Fruit fly (Drosophila melanogaster) whole organism, embryonic: Measurements from ENCODE around the gene Hpd.
A peak's percentile ranks its signal among the peaks of the same experiment; 100 is the strongest.

ENCODE experiments used
- Ada2b ChIP-seq: fragments of 200-800 bp; sonication (Bioruptor generic); IDR thresholded peaks from 2 replicates; pipeline ENCODE4 v1.3.6; 2022; ENCODE audit warnings: missing biosample characterization, missing genetic modification characterization
- BEAF-32 ChIP-seq: fragments of 200-800 bp; sonication (Bioruptor generic); optimal IDR thresholded peaks from 3 replicates; lab custom pipeline; 2017; ENCODE audit warnings: missing biosample characterization, missing genetic modification characterization, mild to moderate bottlenecking, moderate library complexity, missing genetic modification reagents
- Bdp1 ChIP-seq: fragments of 200-800 bp; sonication (Bioruptor generic); optimal IDR thresholded peaks from 3 replicates; lab custom pipeline; 2016; ENCODE audit warnings: missing biosample characterization, missing genetic modification characterization
- CG10565 ChIP-seq: fragments of 200-800 bp; sonication (Bioruptor generic); optimal IDR thresholded peaks from 3 replicates; lab custom pipeline; 2016; ENCODE audit warnings: missing biosample characterization, mild to moderate bottlenecking, missing genetic modification characterization
- CG11695 ChIP-seq: fragments of 200-800 bp; sonication (Bioruptor generic); IDR thresholded peaks from 3 replicates; pipeline ENCODE4 v1.3.6; 2022; ENCODE audit warnings: missing biosample characterization, missing genetic modification characterization
- CG13296 ChIP-seq: fragments of 200-800 bp; sonication (Bioruptor generic); optimal IDR thresholded peaks from 3 replicates; lab custom pipeline; 2018; ENCODE audit warnings: missing biosample characterization, mild to moderate bottlenecking, missing genetic modification characterization
- CG13894 ChIP-seq: fragments of 200-800 bp; sonication (Bioruptor generic); optimal IDR thresholded peaks from 3 replicates; lab custom pipeline; 2018; ENCODE audit warnings: missing biosample characterization, mild to moderate bottlenecking, missing genetic modification characterization, moderate library complexity
- CG14710 ChIP-seq: fragments of 200-800 bp; sonication (Bioruptor generic); optimal IDR thresholded peaks from 3 replicates; lab custom pipeline; 2019; ENCODE audit warnings: missing biosample characterization, mild to moderate bottlenecking, missing genetic modification characterization, moderate library complexity
- CG1603 ChIP-seq: fragments of 200-800 bp; sonication (Bioruptor generic); optimal IDR thresholded peaks from 2 replicates; lab custom pipeline; 2019; ENCODE audit warnings: missing biosample characterization, mild to moderate bottlenecking, missing genetic modification characterization, moderate library complexity
- CG17829 ChIP-seq: fragments of 200-800 bp; optimal IDR thresholded peaks from 2 replicates; lab custom pipeline; 2019; ENCODE audit warnings: missing biosample characterization, mild to moderate bottlenecking, missing genetic modification characterization, moderate library complexity
- CG17912 ChIP-seq: fragments of 200-800 bp; sonication (Bioruptor generic); optimal IDR thresholded peaks from 2 replicates; lab custom pipeline; 2018; ENCODE audit warnings: missing biosample characterization, mild to moderate bottlenecking, missing genetic modification characterization
- CG2202 ChIP-seq: fragments of 200-800 bp; sonication (Bioruptor generic); optimal IDR thresholded peaks from 2 replicates; lab custom pipeline; 2018; ENCODE audit warnings: missing biosample characterization, mild to moderate bottlenecking, missing genetic modification characterization
- CG32532 ChIP-seq: fragments of 200-800 bp; sonication (Bioruptor generic); IDR thresholded peaks from 2 replicates; pipeline ENCODE4 v1.3.6; 2022; ENCODE audit warnings: missing biosample characterization, missing genetic modification characterization
- CG4360 ChIP-seq: fragments of 200-800 bp; sonication (Bioruptor generic); IDR thresholded peaks from 2 replicates; pipeline ENCODE4 v1.3.6; 2022; ENCODE audit warnings: missing biosample characterization, missing genetic modification characterization
- CG4707 ChIP-seq: fragments of 200-800 bp; sonication (Bioruptor generic); optimal IDR thresholded peaks from 2 replicates; lab custom pipeline; 2018; ENCODE audit warnings: missing biosample characterization, mild to moderate bottlenecking, missing genetic modification characterization, moderate library complexity
- CG7271 ChIP-seq: fragments of 200-800 bp; sonication (Bioruptor generic); optimal IDR thresholded peaks from 2 replicates; lab custom pipeline; 2018; ENCODE audit warnings: missing biosample characterization, mild to moderate bottlenecking, missing genetic modification characterization, moderate library complexity
- CG7928 ChIP-seq: fragments of 200-800 bp; sonication (Bioruptor generic); optimal IDR thresholded peaks from 2 replicates; lab custom pipeline; 2017; ENCODE audit warnings: missing biosample characterization, mild to moderate bottlenecking, missing genetic modification characterization
- CG9727 ChIP-seq: fragments of 200-800 bp; sonication (Bioruptor generic); optimal IDR thresholded peaks from 3 replicates; lab custom pipeline; 2017; ENCODE audit warnings: missing biosample characterization, mild to moderate bottlenecking, missing genetic modification characterization
- Dip3 ChIP-seq: fragments of 200-800 bp; sonication (Bioruptor generic); optimal IDR thresholded peaks from 3 replicates; lab custom pipeline; 2016; ENCODE audit warnings: missing biosample characterization, missing genetic modification characterization
- Doc2 ChIP-seq: fragments of 200-800 bp; sonication (Bioruptor generic); IDR thresholded peaks from 2 replicates; pipeline ENCODE4 v1.3.6; 2022; ENCODE audit warnings: missing biosample characterization, missing genetic modification characterization
- Gsc ChIP-seq: fragments of 200-800 bp; sonication (Bioruptor generic); IDR thresholded peaks from 2 replicates; pipeline ENCODE4 v1.3.6; 2022; ENCODE audit warnings: missing biosample characterization, missing genetic modification characterization
- H2.0 ChIP-seq: fragments of 200-800 bp; sonication (Bioruptor generic); IDR thresholded peaks from 2 replicates; pipeline ENCODE4 v1.3.6; 2022; ENCODE audit warnings: missing biosample characterization, missing genetic modification characterization
- HHEX ChIP-seq: fragments of 200-800 bp; sonication (Bioruptor generic); optimal IDR thresholded peaks from 3 replicates; lab custom pipeline; 2017; ENCODE audit warnings: missing biosample characterization, mild to moderate bottlenecking, missing genetic modification characterization, missing genetic modification reagents
- HmgD ChIP-seq: fragments of 200-800 bp; sonication (Bioruptor generic); optimal IDR thresholded peaks from 3 replicates; lab custom pipeline; 2016; ENCODE audit warnings: missing biosample characterization, missing genetic modification characterization
- Lim3 ChIP-seq: fragments of 200-800 bp; sonication (Bioruptor generic); IDR thresholded peaks from 2 replicates; pipeline ENCODE4 v1.3.6; 2022; ENCODE audit warnings: missing biosample characterization, missing genetic modification characterization
- MESR4 ChIP-seq: fragments of 200-800 bp; sonication (Bioruptor generic); optimal IDR thresholded peaks from 2 replicates; lab custom pipeline; 2018; ENCODE audit warnings: missing biosample characterization, mild to moderate bottlenecking, missing genetic modification characterization, moderate library complexity
- NfI ChIP-seq: fragments of 200-800 bp; sonication (Bioruptor generic); optimal IDR thresholded peaks from 3 replicates; lab custom pipeline; 2018; ENCODE audit warnings: missing biosample characterization, mild to moderate bottlenecking, missing genetic modification characterization, moderate library complexity
- Ptx1 ChIP-seq: fragments of 200-800 bp; sonication (Bioruptor generic); IDR thresholded peaks from 2 replicates; pipeline ENCODE4 v1.3.6; 2022; ENCODE audit warnings: missing biosample characterization, missing genetic modification characterization
- Rfx ChIP-seq: fragments of 200-800 bp; sonication (Bioruptor generic); IDR thresholded peaks from 2 replicates; pipeline ENCODE4 v1.3.6; 2022; ENCODE audit warnings: missing biosample characterization, missing genetic modification characterization
- Stat92E ChIP-seq, 3 experiments: fragments of >200 bp in 2 of 3; fragments of 200-800 bp in 1 of 3; sonication (Bioruptor generic) in 1 of 3; optimal IDR thresholded peaks; 2 replicates each; lab custom pipeline; 2017 to 2019; ENCODE audit warnings: missing biosample characterization in 3 of 3, missing genetic modification characterization in 3 of 3, mild to moderate bottlenecking in 1 of 3, moderate library complexity in 1 of 3
- TFAM ChIP-seq: fragments of 200-800 bp; sonication (Bioruptor generic); optimal IDR thresholded peaks from 2 replicates; lab custom pipeline; 2017; ENCODE audit warnings: missing biosample characterization, missing genetic modification characterization, inconsistent platforms
- Xbp1 ChIP-seq: fragments of 200-800 bp; sonication (Bioruptor generic); optimal IDR thresholded peaks from 3 replicates; lab custom pipeline; 2016; ENCODE audit warnings: missing biosample characterization, mild to moderate bottlenecking, missing genetic modification characterization
- bbx ChIP-seq: fragments of 200-800 bp; sonication (Bioruptor generic); IDR thresholded peaks from 2 replicates; pipeline ENCODE4 v1.3.6; 2022; ENCODE audit warnings: missing biosample characterization, missing genetic modification characterization; ENCODE audit not compliant: partially characterized antibody
- corto ChIP-seq: fragments of 200-800 bp; sonication (Bioruptor generic); optimal IDR thresholded peaks from 2 replicates; lab custom pipeline; 2016; ENCODE audit warnings: missing biosample characterization, mild to moderate bottlenecking, missing genetic modification characterization, moderate library complexity
- cwo ChIP-seq: fragments of 200-800 bp; sonication (Bioruptor generic); optimal IDR thresholded peaks from 3 replicates; lab custom pipeline; 2017; ENCODE audit warnings: missing biosample characterization, missing genetic modification characterization, mild to moderate bottlenecking, moderate library complexity, missing genetic modification reagents
- fd96Cb ChIP-seq: fragments of 200-800 bp; sonication (Bioruptor generic); optimal IDR thresholded peaks from 2 replicates; lab custom pipeline; 2018; ENCODE audit warnings: missing biosample characterization, mild to moderate bottlenecking, missing genetic modification characterization, moderate library complexity
- fu2 ChIP-seq: fragments of 200-800 bp; sonication (Bioruptor generic); optimal IDR thresholded peaks from 2 replicates; lab custom pipeline; 2016; ENCODE audit warnings: missing biosample characterization, missing genetic modification characterization
- gfzf ChIP-seq: fragments of 200-800 bp; sonication (Bioruptor generic); optimal IDR thresholded peaks from 2 replicates; lab custom pipeline; 2016; ENCODE audit warnings: missing biosample characterization, mild to moderate bottlenecking, missing genetic modification characterization, moderate library complexity
- grau ChIP-seq: fragments of 200-800 bp; optimal IDR thresholded peaks from 3 replicates; lab custom pipeline; 2019; ENCODE audit warnings: missing biosample characterization, mild to moderate bottlenecking, missing genetic modification characterization, moderate library complexity
- hkb ChIP-seq, 2 experiments: fragments of 200-800 bp in 1 of 2; fragments of >200 bp in 1 of 2; sonication (Bioruptor generic) in 1 of 2; IDR thresholded peaks in 1 of 2; optimal IDR thresholded peaks in 1 of 2; 2 replicates each; pipeline versions ENCODE4 v1.3.6 to Lab custom; 2017 to 2022; ENCODE audit warnings: missing biosample characterization in 1 of 2, missing genetic modification characterization in 1 of 2
- insv ChIP-seq, 2 experiments: fragments of 200-800 bp; sonication (Bioruptor generic); optimal IDR thresholded peaks; 3 replicates each; lab custom pipeline; 2016 to 2018; ENCODE audit warnings: missing biosample characterization in 2 of 2, missing genetic modification characterization in 2 of 2
- nau ChIP-seq: fragments of 200-800 bp; sonication (Bioruptor generic); optimal IDR thresholded peaks from 3 replicates; lab custom pipeline; 2017; ENCODE audit warnings: missing biosample characterization, mild to moderate bottlenecking, missing genetic modification characterization, missing genetic modification reagents
- peb ChIP-seq: fragments of 200-800 bp; sonication (Bioruptor generic); IDR thresholded peaks from 2 replicates; pipeline ENCODE4 v1.3.6; 2022; ENCODE audit warnings: missing biosample characterization, missing genetic modification characterization
- pnt ChIP-seq: fragments of 200-800 bp; sonication (Bioruptor generic); optimal IDR thresholded peaks from 3 replicates; lab custom pipeline; 2016; ENCODE audit warnings: missing biosample characterization, missing genetic modification characterization
- rib ChIP-seq: fragments of 200-800 bp; sonication (Bioruptor generic); IDR thresholded peaks from 2 replicates; pipeline ENCODE4 v1.3.6; 2022; ENCODE audit warnings: missing biosample characterization, missing genetic modification characterization
- sens-2 ChIP-seq: fragments of 200-800 bp; sonication (Bioruptor generic); IDR thresholded peaks from 2 replicates; pipeline ENCODE4 v1.3.6; 2022; ENCODE audit warnings: missing biosample characterization, missing genetic modification characterization
- unc-4 ChIP-seq: fragments of 200-800 bp; sonication (Bioruptor generic); IDR thresholded peaks from 2 replicates; pipeline ENCODE4 v1.3.6; 2022; ENCODE audit warnings: missing biosample characterization, missing genetic modification characterization; ENCODE audit not compliant: partially characterized antibody
- vnd ChIP-seq: fragments of 200-800 bp; sonication (Bioruptor generic); IDR thresholded peaks from 3 replicates; pipeline ENCODE4 v1.3.6; 2022; ENCODE audit warnings: missing biosample characterization, missing genetic modification characterization; ENCODE audit not compliant: partially characterized antibody
- zen2 ChIP-seq: fragments of 200-800 bp; sonication (Bioruptor generic); IDR thresholded peaks from 3 replicates; pipeline ENCODE4 v1.3.6; 2022; ENCODE audit warnings: missing biosample characterization, missing genetic modification characterization; ENCODE audit not compliant: partially characterized antibody

Hpd gene

dm6 chr3L:20474789-20475208 lies 35.1 kb upstream of the Hpd start (continued):
- no peak for TF ChIP-seq hkb (optimal IDR thresholded peaks at IDR 0.05; lab: Kevin White, UChicago)
- TF ChIP-seq hkb (GFP tag; IDR thresholded peaks at IDR 0.05; lab: Robert Waterston, UW): no peak
- peak; percentile 91 for TF ChIP-seq CG13894
- TF ChIP-seq Bdp1 (GFP tag; lab: Kevin White, UChicago): peak; percentile 77
- TF ChIP-seq Stat92E (GFP tag; optimal IDR thresholded peaks at IDR 0.05; lab: Kevin White, UChicago): no peak
- no peak for TF ChIP-seq zen2
- peak; percentile 51 for TF ChIP-seq CG2202 (tag; lab: Kevin White, UChicago)
- peak; percentile 88 for TF ChIP-seq CG13296 (GFP tag; lab: Kevin White, UChicago)
- no peak for TF ChIP-seq Rfx (GFP tag; lab: Robert Waterston, UW)
- peak; percentile 94 for TF ChIP-seq Xbp1 (GFP tag; lab: Kevin White, UChicago)
- TF ChIP-seq grau: peak; percentile 85
- no peak for TF ChIP-seq rib
- TF ChIP-seq CG7271: peak; percentile 41
- TF ChIP-seq cwo (GFP tag; lab: Kevin White, UChicago): peak; percentile 84
- TF ChIP-seq MESR4 (GFP tag; lab: Kevin White, UChicago): peak; percentile 37
- peak; percentile 78 for TF ChIP-seq CG17912 (GFP tag; lab: Kevin White, UChicago)
- TF ChIP-seq gfzf (GFP tag; lab: Kevin White, UChicago): peak; percentile 19
- TF ChIP-seq Ptx1 (GFP tag; lab: Robert Waterston, UW): no peak
- peak; percentile 88 for TF ChIP-seq Dip3 (GFP tag; lab: Kevin White, UChicago)
- TF ChIP-seq unc-4 (GFP tag; lab: Robert Waterston, UW): no peak
- peak; percentile 56 for TF ChIP-seq CG4707 (GFP tag; lab: Kevin White, UChicago)
- no peak for TF ChIP-seq CG10565 (GFP tag; lab: Kevin White, UChicago)
- peak; percentile 90 for TF ChIP-seq NfI
- peak; percentile 83 for TF ChIP-seq CG9727 (GFP tag; lab: Kevin White, UChicago)
- TF ChIP-seq Gsc (GFP tag; lab: Robert Waterston, UW): no peak
- no peak for TF ChIP-seq Ada2b
- peak; percentile 85 for TF ChIP-seq CG1603 (tag; lab: Kevin White, UChicago)
- no peak for TF ChIP-seq CG4360
- no peak for TF ChIP-seq Doc2 (GFP tag; lab: Robert Waterston, UW)
- peak; percentile 79 for TF ChIP-seq pnt (GFP tag; lab: Kevin White, UChicago)
- TF ChIP-seq CG32532: no peak
- no peak for TF ChIP-seq vnd (GFP tag; lab: Robert Waterston, UW)
- TF ChIP-seq BEAF-32 (GFP tag; lab: Kevin White, UChicago): peak; percentile 31
- TF ChIP-seq Lim3: no peak
- peak; percentile 82 for TF ChIP-seq fd96Cb (tag; lab: Kevin White, UChicago)
- TF ChIP-seq H2.0 (GFP tag; lab: Robert Waterston, UW): no peak
- TF ChIP-seq bbx: no peak
- peak; percentile 65 for TF ChIP-seq corto (GFP tag; lab: Kevin White, UChicago)
- peak; percentile 77 for TF ChIP-seq HmgD (GFP tag; lab: Kevin White, UChicago)
- TF ChIP-seq HHEX (GFP tag; lab: Kevin White, UChicago): peak; percentile 86
- no peak for TF ChIP-seq CG11695 (GFP tag; lab: Robert Waterston, UW)
- peak; percentile 60 for TF ChIP-seq CG7928 (GFP tag; lab: Kevin White, UChicago)
- TF ChIP-seq TFAM (GFP tag; lab: Kevin White, UChicago): peak; percentile 19
- peak in 1 of 2 experiments; percentile 62 for TF ChIP-seq insv (GFP tag; optimal IDR thresholded peaks at IDR 0.05; lab: Kevin White, UChicago)
- TF ChIP-seq nau (GFP tag; lab: Kevin White, UChicago): peak; percentile 79
- peak; percentile 80 for TF ChIP-seq CG14710 (tag; lab: Kevin White, UChicago)
- TF ChIP-seq peb (GFP tag; lab: Robert Waterston, UW): no peak
- TF ChIP-seq fu2: peak; percentile 88
- peak; percentile 80 for TF ChIP-seq CG17829 (tag; lab: Kevin White, UChicago)
- no peak for TF ChIP-seq sens-2
